Fruit fly (Drosophila melanogaster): Measurements from ENCODE around the gene CG17375.

CG17375 gene

DNA sequence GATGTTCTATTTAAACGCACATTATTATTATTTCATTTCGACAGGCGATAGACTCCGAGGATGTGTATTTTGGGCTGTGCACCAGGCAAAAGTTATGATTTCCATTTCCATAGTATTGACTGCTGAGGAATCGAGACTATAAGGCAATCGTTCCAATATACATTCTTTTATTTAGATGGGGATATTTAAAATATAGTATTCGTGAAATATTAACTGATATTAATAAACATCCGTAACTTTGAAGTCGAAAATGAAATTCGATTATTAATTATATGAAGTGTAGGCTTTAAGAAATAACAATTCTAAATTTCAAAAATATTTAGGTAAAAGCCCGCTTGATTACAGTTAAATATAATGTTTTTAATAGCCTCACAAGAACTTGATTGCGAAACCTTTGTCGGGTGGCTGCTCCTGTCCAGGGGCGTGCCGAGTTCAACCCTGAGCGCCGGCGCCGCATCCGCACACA lies 24.7 kb upstream of the CG17375 start (continued):
- peak; percentile 31 for TF ChIP-seq CG10147 (GFP tag; optimal IDR thresholded peaks at IDR 0.05)
- TF ChIP-seq salm (tag; optimal IDR thresholded peaks at IDR 0.05), result peak; percentile 2
- TF ChIP-seq CG7556 (GFP tag; optimal IDR thresholded peaks at IDR 0.05), result peak; percentile 89
- TF ChIP-seq ATbp (GFP tag; optimal IDR thresholded peaks at IDR 0.05), result peak; percentile 7
- TF ChIP-seq CG16815 (GFP tag; optimal IDR thresholded peaks at IDR 0.05), result peak; percentile 34
- no peak for TF ChIP-seq pho (GFP tag; optimal IDR thresholded peaks at IDR 0.05)
- TF ChIP-seq zen2 (GFP tag; IDR thresholded peaks at IDR 0.05; ENCODE audit: partially characterized antibody), result no peak
- no peak for TF ChIP-seq CG7786 (GFP tag; optimal IDR thresholded peaks at IDR 0.05)
- TF ChIP-seq sens (GFP tag), result peak; percentile 83
- no peak for TF ChIP-seq shn (GFP tag; optimal IDR thresholded peaks at IDR 0.05)
- no peak for TF ChIP-seq B-H2 (GFP tag; optimal IDR thresholded peaks at IDR 0.05)
- peak; percentile 33; the same call in 1 of the 3 replicates for TF ChIP-seq ci (GFP tag; IDR thresholded peaks at IDR 0.05)
- peak in 1 of 2 experiments; percentile 56 for TF ChIP-seq bsh (GFP tag; optimal IDR thresholded peaks at IDR 0.05)
- TF ChIP-seq CG13424 (tag; optimal IDR thresholded peaks at IDR 0.05), result peak; percentile 72
- TF ChIP-seq Atf6 (GFP tag; IDR thresholded peaks at IDR 0.05), result peak; percentile 16; the same call in 1 of the 2 replicates
- TF ChIP-seq CG9932 (GFP tag; IDR thresholded peaks at IDR 0.05), result no peak
- no peak for TF ChIP-seq CG17802 (tag; optimal IDR thresholded peaks at IDR 0.05)
- no peak for TF ChIP-seq Kr (GFP tag; optimal IDR thresholded peaks at IDR 0.05)
- peak; percentile 70 for TF ChIP-seq Med (GFP tag)
- TF ChIP-seq crc (GFP tag; optimal IDR thresholded peaks at IDR 0.05), result no peak
- peak; percentile 68 for TF ChIP-seq fd102C (GFP tag; optimal IDR thresholded peaks at IDR 0.05)
- peak; percentile 53 for TF ChIP-seq CG9437 (GFP tag; optimal IDR thresholded peaks at IDR 0.05)
- TF ChIP-seq CG12155 (GFP tag; optimal IDR thresholded peaks at IDR 0.05), result peak; percentile 24
- TF ChIP-seq crp (GFP tag; optimal IDR thresholded peaks at IDR 0.05), result peak in 1 of 2 experiments; percentile 19
- TF ChIP-seq vvl (GFP tag; IDR thresholded peaks at IDR 0.05), result 0 out of 2 replicates have a peak, but pooled peaks have one; percentile 40
- TF ChIP-seq Lhr (GFP tag; optimal IDR thresholded peaks at IDR 0.05), result peak; percentile 27
- peak in 1 of 2 experiments; percentile 34 for TF ChIP-seq Hr78 (GFP tag; optimal IDR thresholded peaks at IDR 0.05)
- peak; percentile 45 for TF ChIP-seq scrt (GFP tag; optimal IDR thresholded peaks at IDR 0.05)
- TF ChIP-seq Sry-β (GFP tag; optimal IDR thresholded peaks at IDR 0.05), result no peak
- no peak for TF ChIP-seq vfl (GFP tag; optimal IDR thresholded peaks at IDR 0.05)
- TF ChIP-seq CHES-1-like (GFP tag; optimal IDR thresholded peaks at IDR 0.05), result no peak
- TF ChIP-seq Nf-YB (GFP tag; optimal IDR thresholded peaks at IDR 0.05), result peak; percentile 37
- peak; percentile 28 for TF ChIP-seq Spps (tag; optimal IDR thresholded peaks at IDR 0.05)
- no peak for TF ChIP-seq fd3F (GFP tag; optimal IDR thresholded peaks at IDR 0.05)
- peak; percentile 89 for TF ChIP-seq CG9727 (GFP tag; optimal IDR thresholded peaks at IDR 0.05)
- TF ChIP-seq grau (tag; optimal IDR thresholded peaks at IDR 0.05), result peak; percentile 66
- TF ChIP-seq ac (GFP tag; optimal IDR thresholded peaks at IDR 0.05), result peak; percentile 52
- TF ChIP-seq Meics (GFP tag; optimal IDR thresholded peaks at IDR 0.05), result peak; percentile 62
- TF ChIP-seq PHDP (tag; optimal IDR thresholded peaks at IDR 0.05), result peak; percentile 40
- no peak for TF ChIP-seq Ets97D (GFP tag; optimal IDR thresholded peaks at IDR 0.05)
- TF ChIP-seq ind (GFP tag; optimal IDR thresholded peaks at IDR 0.05), result peak; percentile 7
- peak; percentile 6 for TF ChIP-seq CG4820 (GFP tag; optimal IDR thresholded peaks at IDR 0.05)
- TF ChIP-seq Hsf (GFP tag; optimal IDR thresholded peaks at IDR 0.05), result no peak
- TF ChIP-seq Pdp1 (GFP tag; optimal IDR thresholded peaks at IDR 0.05), result peak; percentile 1 to 21
- peak; percentile 19 for TF ChIP-seq caup (GFP tag; optimal IDR thresholded peaks at IDR 0.05; ENCODE audit: severe bottlenecking)
- peak; percentile 5 for TF ChIP-seq CG8359 (GFP tag; optimal IDR thresholded peaks at IDR 0.05; ENCODE audit: borderline replicate concordance)
- no peak for TF ChIP-seq YL-1 (GFP tag; optimal IDR thresholded peaks at IDR 0.05)
- no peak for TF ChIP-seq jigr1 (GFP tag; IDR thresholded peaks at IDR 0.05)
- TF ChIP-seq tll (GFP tag; optimal IDR thresholded peaks at IDR 0.05), result peak in 1 of 2 experiments; percentile 16
